Worm (Caenorhabditis elegans) whole organism, L3 larva: ENCODE results near the gene Y39B6A.25.

ENCODE experiments used
- R02D3.7 ChIP-seq: fragments of 150-350 bp; optimal IDR thresholded peaks from 2 replicates; lab custom pipeline; 2014; ENCODE audit warnings: missing biosample characterization, missing genetic modification characterization
- ZK546.5 ChIP-seq: sonication (generic microtip); optimal IDR thresholded peaks from 2 replicates; lab custom pipeline; 2017; ENCODE audit warnings: missing biosample characterization, missing genetic modification characterization
- aly-2 ChIP-seq: fragments of 150-350 bp; optimal IDR thresholded peaks from 2 replicates; lab custom pipeline; 2014; ENCODE audit warnings: missing biosample characterization, missing genetic modification characterization
- ama-1 ChIP-seq: fragments of 150-350 bp; optimal IDR thresholded peaks from 2 replicates; lab custom pipeline; 2018
- ceh-28 ChIP-seq: fragments of 150-350 bp; optimal IDR thresholded peaks from 2 replicates; lab custom pipeline; 2014; ENCODE audit warnings: missing biosample characterization, missing genetic modification reagents, missing genetic modification characterization
- ceh-82 ChIP-seq: fragments of 150-350 bp; optimal IDR thresholded peaks from 2 replicates; lab custom pipeline; 2014; ENCODE audit warnings: missing biosample characterization, missing genetic modification characterization
- daf-12 ChIP-seq: fragments of 150-350 bp; optimal IDR thresholded peaks from 2 replicates; lab custom pipeline; 2014; ENCODE audit warnings: missing biosample characterization, missing genetic modification reagents, missing genetic modification characterization
- egl-27 ChIP-seq: sonication (generic microtip); optimal IDR thresholded peaks from 4 replicates; lab custom pipeline; 2017; ENCODE audit warnings: missing biosample characterization, missing genetic modification reagents, missing genetic modification characterization
- egl-5 ChIP-seq: fragments of 150-350 bp; optimal IDR thresholded peaks from 2 replicates; lab custom pipeline; 2017; ENCODE audit warnings: missing biosample characterization, missing genetic modification reagents, missing genetic modification characterization, inconsistent platforms
- elt-2 ChIP-seq: sonication (generic microtip); optimal IDR thresholded peaks from 2 replicates; lab custom pipeline; 2016; ENCODE audit warnings: missing genetic modification reagents, mild to moderate bottlenecking, missing genetic modification characterization, missing compliant biosample characterization
- elt-3 ChIP-seq, 3 experiments: fragments of 150-350 bp in 1 of 3; sonication (generic microtip) in 2 of 3; optimal IDR thresholded peaks; 2 replicates in 2 of 3; 4 replicates in 1 of 3; lab custom pipeline; 2014 to 2017; ENCODE audit warnings: missing biosample characterization in 3 of 3, missing genetic modification characterization in 3 of 3
- eor-1 ChIP-seq, 2 experiments: fragments of 150-350 bp; optimal IDR thresholded peaks; 2 replicates each; lab custom pipeline; 2014 to 2018; ENCODE audit warnings: missing biosample characterization in 2 of 2, missing genetic modification characterization in 2 of 2
- fkh-10 ChIP-seq: sonication (generic microtip); optimal IDR thresholded peaks from 2 replicates; lab custom pipeline; 2017; ENCODE audit warnings: missing biosample characterization, missing genetic modification reagents, missing genetic modification characterization
- fos-1 ChIP-seq: fragments of 150-350 bp; optimal IDR thresholded peaks from 2 replicates; lab custom pipeline; 2014; ENCODE audit warnings: missing biosample characterization, missing genetic modification characterization
- hmg-11 ChIP-seq: sonication (generic microtip); optimal IDR thresholded peaks from 2 replicates; lab custom pipeline; 2016; ENCODE audit warnings: missing genetic modification characterization, missing compliant biosample characterization
- jun-1 ChIP-seq: fragments of 150-350 bp; optimal IDR thresholded peaks from 2 replicates; lab custom pipeline; 2014; ENCODE audit warnings: missing biosample characterization, missing genetic modification reagents, missing genetic modification characterization
- lin-15B ChIP-seq: fragments of 150-350 bp; optimal IDR thresholded peaks from 2 replicates; lab custom pipeline; 2014; ENCODE audit warnings: missing biosample characterization, missing genetic modification characterization
- lin-39 ChIP-seq: fragments of 150-350 bp; optimal IDR thresholded peaks from 2 replicates; lab custom pipeline; 2018; ENCODE audit warnings: missing biosample characterization, missing genetic modification reagents, missing genetic modification characterization
- lsy-12 ChIP-seq: sonication (generic microtip); optimal IDR thresholded peaks from 2 replicates; lab custom pipeline; 2016; ENCODE audit warnings: mild to moderate bottlenecking, missing genetic modification characterization, missing compliant biosample characterization
- mdl-1 ChIP-seq: fragments of 150-350 bp; optimal IDR thresholded peaks from 2 replicates; lab custom pipeline; 2014; ENCODE audit warnings: missing biosample characterization, missing genetic modification characterization
- nfya-1 ChIP-seq: sonication (generic microtip); optimal IDR thresholded peaks from 2 replicates; lab custom pipeline; 2017; ENCODE audit warnings: missing genetic modification characterization, mild to moderate bottlenecking, missing compliant biosample characterization, antibody characterized with exemption, moderate library complexity; ENCODE audit not compliant: insufficient read depth
- nhr-11 ChIP-seq: fragments of 150-350 bp; optimal IDR thresholded peaks from 2 replicates; lab custom pipeline; 2014; ENCODE audit warnings: missing biosample characterization, missing genetic modification characterization
- nhr-12 ChIP-seq: fragments of 150-350 bp; optimal IDR thresholded peaks from 2 replicates; lab custom pipeline; 2014; ENCODE audit warnings: missing biosample characterization, missing genetic modification characterization
- nhr-23 ChIP-seq: fragments of 150-350 bp; optimal IDR thresholded peaks from 2 replicates; lab custom pipeline; 2014; ENCODE audit warnings: missing biosample characterization, missing genetic modification reagents, missing genetic modification characterization
- nhr-237 ChIP-seq: fragments of 150-350 bp; optimal IDR thresholded peaks from 2 replicates; lab custom pipeline; 2014; ENCODE audit warnings: missing biosample characterization, missing genetic modification characterization
- nhr-25 ChIP-seq: sonication (generic microtip); optimal IDR thresholded peaks from 2 replicates; lab custom pipeline; 2017; ENCODE audit warnings: missing biosample characterization, missing genetic modification characterization
- nhr-28 ChIP-seq: fragments of 150-350 bp; optimal IDR thresholded peaks from 2 replicates; lab custom pipeline; 2014; ENCODE audit warnings: missing biosample characterization, missing genetic modification characterization
- nhr-43 ChIP-seq: sonication (generic microtip); optimal IDR thresholded peaks from 2 replicates; lab custom pipeline; 2016; ENCODE audit warnings: mild to moderate bottlenecking, missing genetic modification characterization, missing compliant biosample characterization; ENCODE audit not compliant: poor library complexity, severe bottlenecking
- nhr-67 ChIP-seq: fragments of 150-350 bp; optimal IDR thresholded peaks from 2 replicates; lab custom pipeline; 2014; ENCODE audit warnings: missing biosample characterization, missing genetic modification characterization
- nhr-76 ChIP-seq: fragments of 150-350 bp; sonication (generic microtip); optimal IDR thresholded peaks from 5 replicates; lab custom pipeline; 2014; ENCODE audit warnings: missing biosample characterization, missing genetic modification characterization
- pha-4 ChIP-seq: fragments of 150-350 bp; optimal IDR thresholded peaks from 2 replicates; lab custom pipeline; 2014; ENCODE audit warnings: missing biosample characterization, missing genetic modification reagents, missing genetic modification characterization
- pqm-1 ChIP-seq: fragments of 150-350 bp; optimal IDR thresholded peaks from 2 replicates; lab custom pipeline; 2017; ENCODE audit warnings: missing biosample characterization, missing genetic modification characterization, inconsistent platforms
- sea-2 ChIP-seq: fragments of 150-350 bp; sonication (generic microtip); optimal IDR thresholded peaks from 4 replicates; lab custom pipeline; 2014; ENCODE audit warnings: missing biosample characterization, missing genetic modification reagents, missing genetic modification characterization
- tbx-2 ChIP-seq: sonication (generic microtip); optimal IDR thresholded peaks from 2 replicates; lab custom pipeline; 2016; ENCODE audit warnings: mild to moderate bottlenecking, missing genetic modification characterization, missing compliant biosample characterization
- unc-39 ChIP-seq: sonication (generic microtip); optimal IDR thresholded peaks from 4 replicates; lab custom pipeline; 2017; ENCODE audit warnings: missing biosample characterization, missing genetic modification characterization
- zag-1 ChIP-seq: fragments of 150-350 bp; optimal IDR thresholded peaks from 2 replicates; lab custom pipeline; 2014; ENCODE audit warnings: missing biosample characterization, missing genetic modification characterization
- ztf-11 ChIP-seq: fragments of 150-350 bp; optimal IDR thresholded peaks from 2 replicates; lab custom pipeline; 2014; ENCODE audit warnings: missing biosample characterization, missing genetic modification characterization
- ztf-4 ChIP-seq: fragments of 150-350 bp; optimal IDR thresholded peaks from 2 replicates; lab custom pipeline; 2014; ENCODE audit warnings: missing biosample characterization, missing genetic modification characterization

The Y39B6A.25 gene

DNA sequence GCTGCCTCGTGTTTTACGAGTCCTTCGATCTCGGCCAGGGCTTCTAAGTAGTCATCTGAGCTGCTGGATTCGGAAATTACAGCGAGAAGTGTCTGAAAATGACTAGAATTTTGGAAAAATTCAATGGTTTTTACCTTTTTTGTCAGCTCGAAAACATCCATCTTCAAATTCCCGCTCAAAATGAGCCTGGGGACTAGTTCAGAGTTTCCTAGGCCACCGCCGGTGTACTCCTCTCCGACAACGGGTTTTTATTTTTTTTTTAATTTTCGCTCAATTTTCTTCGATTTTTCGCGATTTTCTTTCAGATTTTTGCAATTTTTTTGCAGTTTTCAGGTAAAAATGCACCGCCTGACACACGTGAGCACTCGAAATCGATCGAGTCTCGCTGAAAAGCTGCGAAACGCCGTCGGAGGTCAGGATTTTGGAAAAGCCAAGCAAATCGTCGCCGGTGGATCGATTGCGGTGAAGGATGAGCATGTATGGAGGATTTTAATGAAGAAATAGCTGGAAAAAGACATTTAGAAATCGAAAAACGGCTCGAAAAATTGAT lies 45.2 kb upstream of the Y39B6A.25 start, which contains the start of the genes mrps-35 and sws-1 (continued):
- TF ChIP-seq nhr-237 (tag; lab: Kevin White, UChicago): no peak
- no peak for TF ChIP-seq elt-3 (tag; optimal IDR thresholded peaks at IDR 0.05; lab: Kevin White, UChicago)
- peak; percentile 11 for TF ChIP-seq elt-2 (tag; lab: Kevin White, UChicago)
- no peak for TF ChIP-seq ZK546.5 (tag; lab: Kevin White, UChicago)
- TF ChIP-seq nhr-12: no peak
- no peak for TF ChIP-seq aly-2 (tag; lab: Kevin White, UChicago)
- TF ChIP-seq nhr-23: peak; percentile 76
- TF ChIP-seq zag-1 (tag; lab: Kevin White, UChicago): no peak
- TF ChIP-seq tbx-2 (tag; lab: Kevin White, UChicago): no peak
- no peak for TF ChIP-seq unc-39

DNA sequence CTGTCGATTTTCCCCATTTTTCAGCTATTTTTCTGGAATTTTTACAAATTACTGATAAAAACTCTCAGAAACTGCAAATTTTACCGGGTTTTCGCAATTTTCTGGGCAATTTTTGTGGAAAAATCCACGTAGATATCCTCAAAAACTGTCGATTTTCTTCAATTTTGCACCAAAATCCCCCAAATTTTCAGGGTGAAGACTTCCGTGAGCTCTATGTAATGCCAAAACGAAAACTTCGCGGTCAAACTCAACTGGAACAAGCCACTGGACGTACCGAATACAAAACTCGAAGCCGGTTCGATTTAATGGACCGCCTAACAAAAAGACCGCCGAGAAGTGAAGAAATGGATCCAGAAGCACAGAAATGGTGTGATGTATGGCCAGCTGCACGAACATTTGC lies 44.5 kb upstream of the Y39B6A.25 start:
- TF ChIP-seq nhr-43 (tag; lab: Kevin White, UChicago): no peak
- TF ChIP-seq aly-2 (tag; lab: Kevin White, UChicago): no peak
- TF ChIP-seq nhr-11: no peak
- TF ChIP-seq ceh-28 (tag; lab: Kevin White, UChicago): no peak
- TF ChIP-seq egl-27 (tag; lab: Kevin White, UChicago): no peak
- no peak for TF ChIP-seq ama-1 (lab: Kevin White, UChicago)
- TF ChIP-seq zag-1 (tag; lab: Kevin White, UChicago): no peak
- TF ChIP-seq nhr-28 (tag; lab: Kevin White, UChicago): no peak
- no peak for TF ChIP-seq mdl-1 (tag; lab: Kevin White, UChicago)
- no peak for TF ChIP-seq ztf-11 (tag; lab: Kevin White, UChicago)
- no peak for TF ChIP-seq elt-2 (tag; lab: Kevin White, UChicago)
- TF ChIP-seq ZK546.5 (tag; lab: Kevin White, UChicago): no peak
- no peak for TF ChIP-seq sea-2 (GFP tag; lab: Kevin White, UChicago)

DNA sequence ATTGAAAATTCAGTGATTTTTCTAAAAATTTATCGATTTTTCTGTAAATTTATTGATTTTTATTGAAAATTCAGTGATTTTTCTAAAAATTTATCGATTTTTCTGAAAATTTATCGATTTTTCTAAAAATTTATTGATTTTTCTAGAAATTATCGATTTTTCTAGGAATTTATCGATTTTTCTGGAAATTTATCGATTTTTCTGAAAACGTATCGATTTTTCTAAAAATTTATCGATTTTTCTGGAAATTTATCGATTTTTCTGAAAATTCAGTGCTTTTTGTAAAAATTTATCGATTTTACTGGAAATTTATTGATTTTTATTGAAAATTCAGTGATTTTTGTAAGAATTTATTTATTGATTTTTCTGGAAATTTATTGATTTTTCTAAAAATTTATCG lies 41.6 kb upstream of the Y39B6A.25 start:
- peak; percentile 83 for TF ChIP-seq ceh-28 (tag; lab: Kevin White, UChicago)
- TF ChIP-seq, all 47 proteins: peak for 1; not testable (repeated sequence) for 46

DNA sequence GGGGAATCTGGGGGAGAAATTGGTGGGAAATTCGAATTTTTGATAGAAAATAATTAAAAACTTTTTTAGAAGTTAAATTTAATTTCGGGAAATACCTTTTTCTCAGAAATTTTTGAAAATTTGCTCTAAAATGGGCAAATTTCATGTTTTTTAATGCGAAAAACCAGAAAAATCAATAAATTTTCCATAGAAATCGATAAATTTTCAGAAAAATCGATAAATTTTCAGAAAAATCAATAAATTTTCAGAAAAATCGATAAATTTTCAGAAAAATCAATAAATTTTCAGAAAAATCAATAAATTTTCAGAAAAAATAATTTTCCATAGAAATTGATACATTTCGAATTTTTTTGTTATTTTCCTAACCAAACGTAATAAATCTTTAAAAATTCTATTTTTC lies 40.2 kb upstream of the Y39B6A.25 start:
- TF ChIP-seq eor-1 (tag; optimal IDR thresholded peaks at IDR 0.05; lab: Kevin White, UChicago) (no peak), nfya-1 (tag; lab: Kevin White, UChicago) (no peak), ceh-82 (no peak), ceh-28 (tag; lab: Kevin White, UChicago) (peak; percentile 90), nhr-67 (no peak), lsy-12 (no peak), nhr-237 (tag; lab: Kevin White, UChicago) (no peak), unc-39 (no peak), pqm-1 (tag; lab: Kevin White, UChicago) (no peak)

DNA sequence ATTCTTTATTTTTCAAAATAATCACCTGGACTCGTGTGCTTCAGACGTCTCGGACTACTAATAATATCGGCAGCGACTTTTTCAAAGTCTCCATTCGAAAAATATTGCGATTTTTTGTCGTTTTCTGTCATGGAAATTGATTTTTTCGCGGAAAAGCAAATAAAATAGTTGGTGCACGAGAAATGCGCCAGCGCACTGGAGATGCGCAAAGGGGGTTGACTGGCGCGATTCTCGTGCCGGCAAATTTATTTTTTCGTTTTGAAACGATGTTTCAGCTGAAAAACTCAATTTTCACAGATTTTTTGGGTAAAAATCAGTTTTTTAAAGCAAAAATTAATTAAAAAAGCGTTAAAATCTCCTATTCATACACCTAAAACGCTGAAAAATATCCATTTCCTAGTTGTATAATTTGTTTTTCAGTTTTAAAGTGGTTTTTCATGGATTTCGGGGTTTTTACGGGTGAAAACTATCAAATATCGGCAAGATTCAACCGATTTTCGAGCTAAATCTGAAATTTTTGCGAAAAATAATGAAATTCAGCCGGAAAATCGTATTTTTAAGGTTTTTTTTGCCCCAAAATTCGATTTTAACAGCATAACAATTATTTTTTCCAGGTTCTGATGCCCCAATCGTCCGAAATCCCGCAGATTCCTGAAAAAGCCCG lies 35.9 kb upstream of the Y39B6A.25 start, which contains the start of the genes reps-1 and Y39B6A.37:
Gene reps-1 (minus strand): TSS at position 263 of the 664 bp plus-strand sequence.
Gene Y39B6A.37 (plus strand): TSS at position 614 of the 664 bp plus-strand sequence.
- TF ChIP-seq egl-27 (tag; lab: Kevin White, UChicago) (no peak), jun-1 (tag; lab: Kevin White, UChicago) (peak; percentile 10), fos-1 (tag; lab: Kevin White, UChicago) (no peak), nhr-12 (no peak), tbx-2 (tag; lab: Kevin White, UChicago) (peak; percentile 35), elt-2 (tag; lab: Kevin White, UChicago) (peak; percentile 33), ztf-11 (tag; lab: Kevin White, UChicago) (no peak), lin-15B (tag; lab: Kevin White, UChicago) (peak; percentile 61), nhr-43 (tag; lab: Kevin White, UChicago) (peak; percentile 38), fkh-10 (peak; percentile 2), hmg-11 (tag; lab: Kevin White, UChicago) (peak; percentile 61), egl-5 (tag; lab: Kevin White, UChicago) (peak; percentile 28), daf-12 (tag; lab: Kevin White, UChicago) (no peak), ztf-4 (tag; lab: Kevin White, UChicago) (no peak), ceh-28 (tag; lab: Kevin White, UChicago) (peak; percentile 54), nfya-1 (tag; lab: Kevin White, UChicago) (peak; percentile 58), lin-39 (peak; percentile 49), elt-3 (tag; optimal IDR thresholded peaks at IDR 0.05; lab: Kevin White, UChicago) (no peak), R02D3.7 (tag; lab: Kevin White, UChicago) (peak; percentile 51), nhr-25 (tag; lab: Kevin White, UChicago) (peak; percentile 54), nhr-76 (tag; lab: Kevin White, UChicago) (no peak), pha-4 (tag; lab: Kevin White, UChicago) (peak; percentile 74), nhr-23 (peak; percentile 63), unc-39 (no peak)
